Fruit fly (Drosophila melanogaster) ovary, adult (tissue): ENCODE data around the gene Tm2.

Experiments used
- CG17801 ChIP-seq: fragments of 200-800 bp; optimal IDR thresholded peaks from 2 replicates; lab custom pipeline; 2019; ENCODE audit warnings: missing biosample characterization, mild to moderate bottlenecking, missing genetic modification characterization, moderate library complexity; ENCODE audit not compliant: partially characterized antibody

Gene Tm2

DNA sequence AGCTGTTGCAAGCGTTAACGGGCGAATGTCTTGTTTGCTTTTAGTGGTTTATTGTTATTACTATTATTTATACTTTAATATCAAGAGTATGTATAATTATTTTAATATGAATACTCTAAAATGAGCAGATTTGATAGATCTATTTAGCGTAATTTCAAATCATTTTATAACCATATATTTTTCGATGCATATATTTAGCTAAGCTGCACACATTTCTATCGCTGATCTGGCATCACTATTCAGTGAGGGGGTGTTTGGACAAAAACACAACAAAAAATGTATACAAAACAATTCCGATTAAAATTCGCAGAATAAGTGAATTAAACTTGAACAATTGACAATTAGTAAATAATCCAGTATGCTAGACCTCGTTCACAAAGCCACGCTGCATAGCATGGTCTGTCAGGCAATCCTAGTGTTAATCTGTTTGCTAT is 41.0 kb downstream of the Tm2 start, which contains the start of the genes Trs33 and Tmtc4:
Gene Trs33 (minus strand): TSS at position 3 of the 434 bp plus-strand sequence.
Gene Tmtc4 (plus strand): TSS at position 233 of the 434 bp plus-strand sequence.
- TF ChIP-seq CG17801 (GFP tag; lab: Kevin White, UChicago): peak; percentile 57

DNA sequence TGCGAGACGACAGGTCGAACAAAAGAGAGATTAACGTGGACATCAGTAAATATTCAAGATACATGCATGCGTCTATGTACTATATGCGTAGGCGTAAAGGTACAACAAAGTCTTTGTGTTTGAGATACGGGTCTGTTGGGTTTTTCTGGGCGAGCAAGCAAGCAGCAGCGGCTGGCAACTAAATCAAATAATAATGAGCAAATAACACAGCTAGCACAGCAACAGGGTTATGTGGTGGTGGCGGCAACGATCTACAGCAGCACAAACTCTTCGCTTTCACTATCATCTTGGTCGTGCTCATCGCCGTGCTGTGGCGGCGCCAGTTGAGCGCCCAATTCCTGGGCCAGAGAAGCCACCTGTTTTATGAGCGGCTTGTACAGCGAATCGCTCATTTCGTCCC is 44.0 kb downstream of the Tm2 start:
- TF ChIP-seq CG17801 (GFP tag; lab: Kevin White, UChicago): no peak

DNA sequence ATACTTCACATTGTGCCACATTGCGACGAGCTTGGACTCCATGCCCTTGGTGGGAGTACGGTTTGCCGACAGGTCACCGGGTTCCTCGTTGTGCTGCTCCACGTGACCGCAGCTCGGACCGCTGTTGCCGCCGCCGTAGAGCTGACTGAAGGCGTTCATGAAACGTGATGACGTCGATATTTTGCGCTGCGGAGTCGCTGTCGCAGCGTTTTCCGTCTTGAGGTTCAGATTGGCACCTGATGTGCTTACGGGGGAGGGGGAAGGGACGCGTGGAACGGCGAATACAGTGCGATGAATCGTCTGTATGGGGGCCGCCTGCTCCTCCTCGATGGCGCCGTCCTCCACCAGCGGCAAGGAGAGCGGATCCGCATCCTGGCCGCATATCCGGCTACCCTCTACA is 46.2 kb downstream of the Tm2 start:
- no peak for TF ChIP-seq CG17801 (GFP tag; lab: Kevin White, UChicago)

DNA sequence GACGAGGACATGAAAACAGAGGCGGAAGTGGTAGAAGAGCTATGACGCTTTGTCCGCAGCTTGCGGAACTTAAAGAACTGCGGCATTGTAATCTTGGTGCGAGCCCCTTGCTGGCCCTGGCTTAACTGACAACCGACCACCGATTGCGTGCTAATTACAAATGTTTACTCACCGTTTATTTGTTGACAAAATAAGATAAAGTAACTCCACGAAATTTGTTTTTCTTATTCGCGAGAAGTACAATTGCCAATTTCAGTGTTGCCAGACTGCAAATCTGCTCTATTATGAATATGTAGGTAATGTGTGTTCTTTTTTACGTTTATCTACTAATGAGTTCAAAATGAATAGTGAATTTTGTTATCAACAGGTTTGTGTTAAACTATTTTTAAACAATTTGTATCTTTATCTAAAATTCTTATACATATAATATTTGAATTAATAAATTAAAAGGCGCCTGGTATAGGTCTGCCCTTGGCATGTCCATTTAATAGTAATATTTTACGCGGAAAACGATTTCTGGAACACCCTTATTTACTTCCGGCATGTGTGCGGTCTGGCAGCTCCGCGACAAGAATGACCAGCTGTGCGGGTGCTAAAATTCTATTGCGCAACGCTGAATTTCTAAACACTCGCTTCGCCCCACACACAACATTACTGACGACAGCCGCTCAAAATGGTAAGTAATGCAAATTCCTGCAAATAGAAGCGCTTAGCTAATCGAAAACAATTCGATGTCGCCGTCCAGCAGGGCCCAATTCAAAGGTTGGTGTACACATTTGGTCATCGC is 46.8 kb downstream of the Tm2 start, which contains the start of the genes Atg4b and Hibch:
Gene Atg4b (minus strand): TSS at position 280 of the 787 bp plus-strand sequence.
Gene Hibch (plus strand): TSS at position 585 of the 787 bp plus-strand sequence.
- peak; percentile 90 for TF ChIP-seq CG17801 (GFP tag; lab: Kevin White, UChicago)

DNA sequence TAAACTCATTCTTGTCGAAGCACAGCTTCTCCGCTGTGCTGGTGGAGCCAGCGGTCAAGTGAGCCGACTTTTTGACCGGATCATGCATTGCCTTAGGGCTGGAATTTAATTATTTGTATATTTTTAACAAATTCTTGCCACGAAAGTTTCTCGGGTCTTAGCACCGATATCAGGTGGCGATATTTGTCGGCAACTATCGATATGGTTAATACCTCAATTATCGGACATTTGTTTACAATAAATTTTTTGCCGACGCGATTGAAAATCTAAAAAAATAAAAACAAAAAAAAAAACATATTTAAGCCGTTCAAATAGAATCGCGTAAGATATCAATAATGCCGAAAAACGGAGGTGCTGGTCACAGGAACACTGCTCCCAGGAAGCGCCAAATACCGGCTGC is 51.5 kb downstream of the Tm2 start, which contains the start of the genes Cog2 and Trax:
Gene Cog2 (minus strand): TSS at position 168 of the 400 bp plus-strand sequence.
Gene Trax (plus strand): TSS at position 203 of the 400 bp plus-strand sequence.
- TF ChIP-seq CG17801 (GFP tag; lab: Kevin White, UChicago): peak; percentile 65

DNA sequence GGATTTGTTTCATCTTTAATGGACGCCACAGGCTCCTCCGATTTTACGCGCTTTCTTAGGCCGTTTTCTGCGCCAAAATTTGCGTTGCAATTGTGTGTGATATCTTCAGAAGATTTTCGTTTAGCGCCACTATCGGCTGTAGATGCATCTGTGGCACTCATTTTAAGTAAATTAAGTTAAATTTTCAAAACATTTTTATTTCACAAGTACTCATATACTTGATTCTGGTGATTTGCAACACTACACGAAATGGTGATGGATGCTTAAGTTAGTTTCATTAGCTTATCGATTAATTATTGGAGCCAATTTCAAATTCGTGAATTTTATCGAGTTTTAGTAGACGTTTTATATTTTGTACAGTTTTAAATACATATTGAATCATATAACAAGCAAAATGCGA is 53.6 kb downstream of the Tm2 start, which contains the start of gene CG6171:
Gene CG6171 (minus strand): TSS at position 250 of the 400 bp plus-strand sequence.
- peak; percentile 10 for TF ChIP-seq CG17801 (GFP tag; lab: Kevin White, UChicago)
